Worm (Caenorhabditis elegans): ENCODE measurements around the gene lgx-1.

lgx-1 gene

DNA sequence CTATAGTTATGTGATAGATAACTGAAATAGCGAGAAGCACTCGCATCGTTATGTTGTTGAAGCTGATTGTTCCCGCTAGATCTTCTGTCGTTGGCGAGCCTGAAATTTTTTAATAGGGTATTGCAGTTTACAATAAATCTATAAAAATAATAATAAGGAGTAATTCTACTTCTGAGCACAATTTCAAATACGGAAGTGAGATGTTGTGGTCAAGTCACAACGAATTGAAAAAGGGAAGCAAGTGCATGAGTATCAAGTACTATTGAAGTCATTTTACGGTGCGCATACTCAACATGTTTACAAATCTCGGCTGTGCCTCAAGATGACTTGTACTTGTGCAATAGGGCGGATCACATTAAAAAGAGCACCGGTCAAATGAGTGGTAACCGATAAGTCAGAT lies at the start of gene lgx-1:
Gene lgx-1 (minus strand): TSS at position 101 of the 400 bp plus-strand sequence.
- TF ChIP-seq sea-2 (GFP tag; optimal IDR thresholded peaks at IDR 0.05) (no peak), tbx-2 (tag; optimal IDR thresholded peaks at IDR 0.05) (no peak), snpc-4 (tag; optimal IDR thresholded peaks at IDR 0.05) (no peak), lin-39 (tag; optimal IDR thresholded peaks at IDR 0.05) (no peak), nhr-25 (tag; optimal IDR thresholded peaks at IDR 0.05) (no peak), eor-1 (tag; optimal IDR thresholded peaks at IDR 0.05) (no peak), egl-5 (tag; optimal IDR thresholded peaks at IDR 0.05) (no peak), nhr-28 (tag; optimal IDR thresholded peaks at IDR 0.05) (no peak), nhr-43 (tag; optimal IDR thresholded peaks at IDR 0.05; ENCODE audit: poor library complexity, severe bottlenecking) (no peak), elt-1 (tag; optimal IDR thresholded peaks at IDR 0.05) (no peak), R02D3.7 (tag; optimal IDR thresholded peaks at IDR 0.05) (no peak), pqm-1 (tag; optimal IDR thresholded peaks at IDR 0.05) (no peak), nhr-23 (tag; optimal IDR thresholded peaks at IDR 0.05) (no peak), egl-27 (tag; optimal IDR thresholded peaks at IDR 0.05) (no peak), ama-1 (optimal IDR thresholded peaks at IDR 0.05) (no peak), nfya-1 (tag; optimal IDR thresholded peaks at IDR 0.05; ENCODE audit: insufficient read depth) (no peak), daf-12 (tag; optimal IDR thresholded peaks at IDR 0.05) (no peak), fos-1 (tag; optimal IDR thresholded peaks at IDR 0.05) (no peak)

DNA sequence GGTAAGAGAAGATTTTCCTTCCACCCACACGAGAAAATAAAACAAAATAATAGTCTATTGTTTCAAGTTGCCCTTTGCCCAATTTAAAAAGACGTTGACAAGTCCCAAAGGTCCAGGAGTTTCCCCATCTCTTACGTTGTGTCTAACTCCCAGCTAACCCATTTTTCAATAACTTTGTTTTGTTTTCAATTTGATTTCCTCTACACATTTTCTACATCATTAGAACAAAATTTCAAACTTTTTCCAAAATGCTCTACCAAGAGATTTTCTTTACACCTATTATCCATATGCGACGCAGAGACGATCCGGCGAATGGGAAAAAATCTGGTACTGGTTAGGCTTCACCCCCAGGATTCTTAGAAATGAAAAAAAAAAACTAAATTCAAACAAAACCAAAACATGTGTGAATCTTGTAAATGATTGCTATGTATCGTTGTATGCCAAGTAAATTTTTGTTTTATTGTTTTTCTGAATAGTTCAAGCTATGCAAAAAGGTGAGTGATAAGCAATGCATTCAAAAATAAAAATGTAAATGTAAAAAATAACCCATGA lies 41.5 kb upstream of the lgx-1 start:
- TF ChIP-seq nhr-28 (tag; optimal IDR thresholded peaks at IDR 0.05) = no peak
- TF ChIP-seq elt-2 (tag; optimal IDR thresholded peaks at IDR 0.05) = no peak
- TF ChIP-seq eor-1 (tag; optimal IDR thresholded peaks at IDR 0.05) = no peak
- TF ChIP-seq unc-62 (GFP tag; optimal IDR thresholded peaks at IDR 0.05) = no peak
- no peak for TF ChIP-seq zag-1 (tag; optimal IDR thresholded peaks at IDR 0.05)
- no peak for TF ChIP-seq nhr-77 (tag; optimal IDR thresholded peaks at IDR 0.05)
- no peak for TF ChIP-seq nhr-43 (tag; optimal IDR thresholded peaks at IDR 0.05; ENCODE audit: poor library complexity, severe bottlenecking)

DNA sequence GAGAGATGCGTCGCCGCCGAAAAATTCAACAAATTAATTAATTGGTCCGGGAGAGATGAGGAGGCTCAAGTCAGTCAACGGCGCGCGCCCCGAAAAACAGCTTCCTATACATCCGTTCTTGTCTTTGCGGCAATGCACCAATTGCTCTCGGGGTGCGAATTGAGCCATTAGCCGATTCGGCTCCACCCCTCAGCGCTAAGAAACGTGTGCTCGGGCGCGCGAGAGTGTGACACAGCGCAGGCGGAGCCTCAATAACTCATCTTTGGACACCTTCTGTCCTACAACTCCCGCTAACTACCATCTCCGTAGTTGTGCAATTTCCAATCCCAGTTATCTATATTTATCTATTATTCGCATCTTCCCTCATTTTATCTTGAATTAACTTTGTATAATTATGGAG lies 34.3 kb upstream of the lgx-1 start:
- TF ChIP-seq elt-3 (tag; optimal IDR thresholded peaks at IDR 0.05) (no peak), nhr-12 (tag; optimal IDR thresholded peaks at IDR 0.05) (no peak), lin-15B (tag; optimal IDR thresholded peaks at IDR 0.05) (no peak), unc-39 (tag; optimal IDR thresholded peaks at IDR 0.05) (no peak), fkh-2 (tag; optimal IDR thresholded peaks at IDR 0.05) (no peak), aly-2 (tag; optimal IDR thresholded peaks at IDR 0.05) (no peak), skn-1 (tag; optimal IDR thresholded peaks at IDR 0.05) (no peak), jun-1 (tag; optimal IDR thresholded peaks at IDR 0.05) (no peak), daf-12 (tag; optimal IDR thresholded peaks at IDR 0.05) (no peak), nhr-11 (tag; optimal IDR thresholded peaks at IDR 0.05) (no peak), nhr-25 (tag; optimal IDR thresholded peaks at IDR 0.05) (no peak), ceh-16 (tag; optimal IDR thresholded peaks at IDR 0.05) (no peak), ama-1 (optimal IDR thresholded peaks at IDR 0.05) (no peak), ceh-28 (tag; optimal IDR thresholded peaks at IDR 0.05) (no peak), nhr-67 (tag; optimal IDR thresholded peaks at IDR 0.05) (no peak)

DNA sequence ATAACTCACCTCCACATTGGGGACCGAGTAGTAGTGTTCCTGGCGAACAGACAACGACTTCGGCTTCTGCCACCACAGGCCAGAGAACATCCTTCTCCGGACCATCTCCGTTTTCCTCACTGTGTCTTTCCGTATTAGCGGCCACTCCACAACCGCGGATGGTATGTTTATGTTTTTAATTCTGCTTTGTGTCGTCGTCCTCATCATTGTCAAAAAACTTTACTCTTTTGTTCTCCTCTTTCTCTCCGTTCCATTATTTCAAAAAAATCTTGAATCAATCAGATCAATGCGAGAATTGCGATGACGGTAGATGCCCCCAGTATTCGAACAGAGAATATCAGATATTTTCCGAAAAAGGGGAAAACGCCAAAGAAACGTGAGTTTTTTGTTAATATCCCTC lies 29.1 kb upstream of the lgx-1 start, which contains the start of gene mec-2:
Gene mec-2 (plus strand): TSS at position 301 of the 400 bp plus-strand sequence.
- TF ChIP-seq lsy-12 (tag; optimal IDR thresholded peaks at IDR 0.05) (no peak), ZK546.5 (tag; optimal IDR thresholded peaks at IDR 0.05) (no peak), fos-1 (tag; optimal IDR thresholded peaks at IDR 0.05) (no peak), zag-1 (tag; optimal IDR thresholded peaks at IDR 0.05) (no peak), nhr-237 (tag; optimal IDR thresholded peaks at IDR 0.05) (no peak), eor-1 (tag; optimal IDR thresholded peaks at IDR 0.05) (no peak), sea-2 (GFP tag; optimal IDR thresholded peaks at IDR 0.05) (no peak), nhr-43 (tag; optimal IDR thresholded peaks at IDR 0.05; ENCODE audit: poor library complexity, severe bottlenecking) (no peak), nhr-77 (tag; optimal IDR thresholded peaks at IDR 0.05) (no peak), fkh-10 (GFP tag; optimal IDR thresholded peaks at IDR 0.05) (no peak), lin-39 (tag; optimal IDR thresholded peaks at IDR 0.05) (no peak), pqm-1 (tag; optimal IDR thresholded peaks at IDR 0.05) (no peak), ztf-4 (tag; optimal IDR thresholded peaks at IDR 0.05) (no peak), pha-4 (tag; optimal IDR thresholded peaks at IDR 0.05) (no peak), elt-2 (tag; optimal IDR thresholded peaks at IDR 0.05) (no peak)
